Worm (Caenorhabditis elegans): ENCODE measurements around the gene B0280.17.

DNA sequence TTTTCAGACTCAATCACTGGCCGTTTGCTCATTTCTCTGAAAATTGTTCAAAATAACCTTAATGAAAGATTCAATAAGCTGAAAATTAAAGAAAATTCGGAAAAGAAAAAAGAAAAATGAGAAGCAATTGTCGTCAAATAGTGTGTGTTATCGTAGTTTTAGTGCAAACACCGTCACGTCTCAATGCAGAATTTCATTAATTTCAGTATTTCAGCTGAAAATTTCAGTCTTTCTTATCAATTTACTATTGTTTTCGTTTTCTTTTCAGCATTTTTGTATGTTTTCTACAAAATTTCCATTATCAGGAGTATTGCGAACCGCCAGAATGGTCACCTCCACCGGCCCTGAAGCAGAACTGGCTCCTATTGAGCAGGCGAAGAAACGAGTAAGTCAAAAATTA, 13.1 kb downstream of the B0280.17 start, which contains the start of the genes B0280.9 and rpia-1:
- TF ChIP-seq T22C8.4 (GFP tag; IDR thresholded peaks at IDR 0.05) = no peak
- TF ChIP-seq flt-1 (GFP tag; IDR thresholded peaks at IDR 0.05) = no peak
- TF ChIP-seq klf-2 (GFP tag; conservative IDR thresholded peaks at IDR 0.05) = no peak
- no peak for TF ChIP-seq cog-1 (tag; optimal IDR thresholded peaks at IDR 0.05)
- no peak for TF ChIP-seq med-1 (GFP tag; optimal IDR thresholded peaks at IDR 0.05; ENCODE audit: insufficient read depth)

Data from whole organism, midembryonic.